Worm (Caenorhabditis elegans) whole organism, L4 larva: ENCODE data around the gene D1044.4.

Source experiments
- F44E2.7 ChIP-seq: fragments of 200-800 bp; sonication (Bioruptor generic); IDR thresholded peaks from 2 replicates; pipeline ENCODE4 v2.1.2; 2022; ENCODE audit warnings: missing genetic modification characterization, missing compliant biosample characterization
- F49E8.2 ChIP-seq: sonication (generic microtip); optimal IDR thresholded peaks from 2 replicates; lab custom pipeline; 2016; ENCODE audit warnings: missing compliant biosample characterization, mild to moderate bottlenecking, missing genetic modification characterization, borderline replicate concordance
- R02D3.7 ChIP-seq: fragments of 150-350 bp; sonication (generic microtip); optimal IDR thresholded peaks from 3 replicates; lab custom pipeline; 2014; ENCODE audit warnings: missing biosample characterization, missing genetic modification characterization
- Y48G9A.11 ChIP-seq: fragments of 200-800 bp; sonication (Bioruptor generic); IDR thresholded peaks from 2 replicates; pipeline ENCODE4 v1.3.6; 2022; ENCODE audit warnings: missing genetic modification reagents, missing genetic modification characterization, missing compliant biosample characterization
- aha-1 ChIP-seq: fragments of 150-350 bp; peaks from one replicate; lab custom pipeline; 2014; ENCODE audit warnings: missing biosample characterization, missing genetic modification characterization
- ceh-28 ChIP-seq: fragments of 150-350 bp; optimal IDR thresholded peaks from 2 replicates; lab custom pipeline; 2014; ENCODE audit warnings: missing biosample characterization, missing genetic modification reagents, missing genetic modification characterization
- ceh-32 ChIP-seq: sonication (generic microtip); optimal IDR thresholded peaks from 2 replicates; lab custom pipeline; 2016; ENCODE audit warnings: mild to moderate bottlenecking, missing genetic modification characterization, missing compliant biosample characterization; ENCODE audit not compliant: poor library complexity
- cey-2 ChIP-seq: sonication (generic microtip); optimal IDR thresholded peaks from 3 replicates; lab custom pipeline; 2017; ENCODE audit warnings: missing genetic modification characterization, mild to moderate bottlenecking, missing compliant biosample characterization, antibody characterized with exemption, borderline replicate concordance; ENCODE audit not compliant: insufficient read depth
- daf-12 ChIP-seq: fragments of 150-350 bp; optimal IDR thresholded peaks from 2 replicates; lab custom pipeline; 2014; ENCODE audit warnings: missing biosample characterization, missing genetic modification reagents, missing genetic modification characterization
- daf-16 ChIP-seq, 3 experiments: sonication (generic microtip); optimal IDR thresholded peaks; 2 replicates each; lab custom pipeline; 2016 to 2017; ENCODE audit warnings: missing genetic modification characterization in 3 of 3, missing genetic modification reagents in 3 of 3, mild to moderate bottlenecking in 2 of 3, missing compliant biosample characterization in 2 of 3, missing biosample characterization in 1 of 3, moderate library complexity in 1 of 3
- daf-19 ChIP-seq: fragments of 200-800 bp; sonication (Bioruptor generic); conservative IDR thresholded peaks from 2 replicates; pipeline ENCODE4 v1.3.6; 2022; ENCODE audit warnings: missing genetic modification characterization, missing compliant biosample characterization
- daf-8 ChIP-seq: fragments of 200-800 bp; sonication (Bioruptor generic); IDR thresholded peaks from 2 replicates; pipeline ENCODE4 v1.3.6; 2022; ENCODE audit warnings: missing genetic modification characterization, missing compliant biosample characterization
- dmd-8 ChIP-seq: fragments of 200-800 bp; sonication (Bioruptor generic); IDR thresholded peaks from 2 replicates; pipeline ENCODE4 v1.3.6; 2022; ENCODE audit warnings: missing genetic modification characterization, missing compliant biosample characterization
- dpl-1 ChIP-seq: fragments of 150-350 bp; optimal IDR thresholded peaks from 2 replicates; lab custom pipeline; 2014; ENCODE audit warnings: missing biosample characterization, missing genetic modification reagents, missing genetic modification characterization
- duxl-1 ChIP-seq: sonication (generic microtip); optimal IDR thresholded peaks from 2 replicates; lab custom pipeline; 2016; ENCODE audit warnings: mild to moderate bottlenecking, missing genetic modification characterization, moderate library complexity, missing compliant biosample characterization; ENCODE audit not compliant: poor library complexity
- egl-27 ChIP-seq: sonication (generic microtip); optimal IDR thresholded peaks from 3 replicates; lab custom pipeline; 2017; ENCODE audit warnings: missing biosample characterization, missing genetic modification reagents, missing genetic modification characterization
- fkh-10 ChIP-seq: fragments of 150-350 bp; optimal IDR thresholded peaks from 2 replicates; lab custom pipeline; 2014; ENCODE audit warnings: missing biosample characterization, missing genetic modification reagents, missing genetic modification characterization
- fos-1 ChIP-seq: fragments of 150-350 bp; optimal IDR thresholded peaks from 2 replicates; lab custom pipeline; 2014; ENCODE audit warnings: missing biosample characterization, missing genetic modification characterization
- gei-8 ChIP-seq: fragments of 200-800 bp; sonication (Bioruptor generic); optimal IDR thresholded peaks from 2 replicates; lab custom pipeline; 2018; ENCODE audit warnings: mild to moderate bottlenecking, missing genetic modification characterization, missing compliant biosample characterization
- hlh-11 ChIP-seq: fragments of 200-800 bp; sonication (Bioruptor generic); optimal IDR thresholded peaks from 2 replicates; lab custom pipeline; 2018; ENCODE audit warnings: mild to moderate bottlenecking, missing genetic modification characterization, missing compliant biosample characterization
- hlh-30 ChIP-seq: sonication (generic microtip); optimal IDR thresholded peaks from 2 replicates; lab custom pipeline; 2017; ENCODE audit warnings: antibody characterized with exemption, mild to moderate bottlenecking, missing genetic modification characterization, missing compliant biosample characterization; ENCODE audit not compliant: insufficient read depth
- lin-38 ChIP-seq: fragments of 200-800 bp; sonication (Bioruptor generic); IDR thresholded peaks from 2 replicates; pipeline ENCODE4 v1.3.6; 2022; ENCODE audit warnings: missing genetic modification reagents, missing genetic modification characterization, missing compliant biosample characterization
- lin-39 ChIP-seq: fragments of 150-350 bp; optimal IDR thresholded peaks from 2 replicates; lab custom pipeline; 2014; ENCODE audit warnings: missing biosample characterization, missing genetic modification reagents, missing genetic modification characterization
- lir-3 ChIP-seq: sonication (generic microtip); optimal IDR thresholded peaks from 2 replicates; lab custom pipeline; 2016; ENCODE audit warnings: mild to moderate bottlenecking, missing genetic modification characterization, missing compliant biosample characterization
- mdl-1 ChIP-seq, 2 experiments: fragments of 150-350 bp in 1 of 2; sonication (generic microtip) in 1 of 2; optimal IDR thresholded peaks; 2 replicates each; lab custom pipeline; 2014 to 2017; ENCODE audit warnings: missing biosample characterization in 2 of 2, missing genetic modification characterization in 2 of 2
- mdt-29 ChIP-seq: fragments of 200-800 bp; sonication (Bioruptor generic); IDR thresholded peaks from 2 replicates; pipeline ENCODE4 v1.3.6; 2022; ENCODE audit warnings: missing genetic modification reagents, missing genetic modification characterization, missing compliant biosample characterization
- mep-1 ChIP-seq: fragments of 150-350 bp; sonication (generic microtip); optimal IDR thresholded peaks from 3 replicates; lab custom pipeline; 2014; ENCODE audit warnings: missing biosample characterization, missing genetic modification characterization
- mes-2 ChIP-seq: sonication (generic microtip); optimal IDR thresholded peaks from 2 replicates; lab custom pipeline; 2016; ENCODE audit warnings: missing genotype, mild to moderate bottlenecking, missing genetic modification characterization, missing compliant biosample characterization; ENCODE audit not compliant: poor library complexity, severe bottlenecking
- mxl-3 ChIP-seq: fragments of 200-800 bp; sonication (Bioruptor generic); optimal IDR thresholded peaks from 2 replicates; lab custom pipeline; 2018; ENCODE audit warnings: mild to moderate bottlenecking, missing genetic modification characterization, missing compliant biosample characterization
- nhr-10 ChIP-seq: fragments of 150-350 bp; optimal IDR thresholded peaks from 2 replicates; lab custom pipeline; 2014; ENCODE audit warnings: missing biosample characterization, missing genetic modification characterization
- nhr-102 ChIP-seq: sonication (generic microtip); optimal IDR thresholded peaks from 2 replicates; lab custom pipeline; 2016; ENCODE audit warnings: mild to moderate bottlenecking, missing genetic modification characterization, moderate library complexity, missing compliant biosample characterization
- nhr-11 ChIP-seq: fragments of 150-350 bp; optimal IDR thresholded peaks from 2 replicates; lab custom pipeline; 2014; ENCODE audit warnings: missing biosample characterization, missing genetic modification characterization
- nhr-237 ChIP-seq: sonication (generic microtip); optimal IDR thresholded peaks from 2 replicates; lab custom pipeline; 2017; ENCODE audit warnings: missing biosample characterization, missing genetic modification characterization
- nhr-28 ChIP-seq: fragments of 150-350 bp; optimal IDR thresholded peaks from 2 replicates; lab custom pipeline; 2014; ENCODE audit warnings: missing biosample characterization, missing genetic modification characterization
- nhr-76 ChIP-seq: fragments of 150-350 bp; optimal IDR thresholded peaks from 2 replicates; lab custom pipeline; 2014; ENCODE audit warnings: missing biosample characterization, missing genetic modification characterization
- nhr-77 ChIP-seq: fragments of 150-350 bp; optimal IDR thresholded peaks from 2 replicates; lab custom pipeline; 2014; ENCODE audit warnings: missing biosample characterization, missing genetic modification characterization
- php-3 ChIP-seq: fragments of 200-800 bp; sonication (Bioruptor generic); IDR thresholded peaks from 2 replicates; pipeline ENCODE4 v1.3.6; 2022; ENCODE audit warnings: missing genetic modification reagents, missing genetic modification characterization, missing compliant biosample characterization
- saeg-2 ChIP-seq: fragments of 200-800 bp; sonication (Bioruptor generic); IDR thresholded peaks from 2 replicates; pipeline ENCODE4 v1.3.6; 2022; ENCODE audit warnings: missing genetic modification reagents, missing genetic modification characterization, missing compliant biosample characterization
- skn-1 ChIP-seq: fragments of 150-350 bp; optimal IDR thresholded peaks from 2 replicates; lab custom pipeline; 2014; ENCODE audit warnings: missing biosample characterization, missing genetic modification characterization
- snpc-4 ChIP-seq: fragments of 150-350 bp; optimal IDR thresholded peaks from 2 replicates; lab custom pipeline; 2014; ENCODE audit warnings: missing biosample characterization, missing genetic modification characterization
- spr-1 ChIP-seq: sonication (generic microtip); optimal IDR thresholded peaks from 2 replicates; lab custom pipeline; 2016; ENCODE audit warnings: mild to moderate bottlenecking, missing genetic modification characterization, missing compliant biosample characterization
- unc-130 ChIP-seq: sonication (generic microtip); optimal IDR thresholded peaks from 2 replicates; lab custom pipeline; 2016; ENCODE audit warnings: missing genetic modification reagents, missing genetic modification characterization, missing compliant biosample characterization
- unc-39 ChIP-seq: sonication (generic microtip); optimal IDR thresholded peaks from 2 replicates; lab custom pipeline; 2017; ENCODE audit warnings: missing biosample characterization, missing genetic modification characterization
- vab-7 ChIP-seq: fragments of 200-800 bp; sonication (Bioruptor generic); IDR thresholded peaks from 2 replicates; pipeline ENCODE4 v1.3.6; 2022; ENCODE audit warnings: missing genetic modification reagents, missing genetic modification characterization, missing compliant biosample characterization
- zip-2 ChIP-seq: fragments of 150-350 bp; optimal IDR thresholded peaks from 2 replicates; lab custom pipeline; 2014; ENCODE audit warnings: missing biosample characterization, missing genetic modification characterization
- ztf-11 ChIP-seq: fragments of 150-350 bp; optimal IDR thresholded peaks from 2 replicates; lab custom pipeline; 2014; ENCODE audit warnings: missing biosample characterization, missing genetic modification characterization

The D1044.4 gene

ce11 chrIII:5504164-5504563 is 17.7 kb downstream of the D1044.4 start (continued):
- no peak for TF ChIP-seq ceh-28 (tag; lab: Kevin White, UChicago)
- no peak for TF ChIP-seq fos-1
- TF ChIP-seq daf-12, result no peak
- no peak for TF ChIP-seq cey-2 (tag; lab: Kevin White, UChicago)
- TF ChIP-seq Y48G9A.11, result no peak
- TF ChIP-seq aha-1 (tag; lab: Kevin White, UChicago), result peak; percentile 54
- TF ChIP-seq mdl-1 (tag; optimal IDR thresholded peaks at IDR 0.05; lab: Kevin White, UChicago), result peak in 1 of 2 experiments; percentile 41
- TF ChIP-seq daf-16 (GFP tag; optimal IDR thresholded peaks at IDR 0.05; lab: Kevin White, UChicago), result no peak
- peak; percentile 34 for TF ChIP-seq daf-16 (tag; optimal IDR thresholded peaks at IDR 0.05; lab: Kevin White, UChicago)
- no peak for TF ChIP-seq duxl-1 (tag; lab: Kevin White, UChicago)
- TF ChIP-seq nhr-102 (tag; lab: Kevin White, UChicago), result no peak
- TF ChIP-seq skn-1 (tag; lab: Kevin White, UChicago), result no peak
- TF ChIP-seq zip-2, result no peak
- no peak for TF ChIP-seq nhr-77 (tag; lab: Kevin White, UChicago)
- TF ChIP-seq lin-39, result no peak
- no peak for TF ChIP-seq spr-1 (tag; lab: Kevin White, UChicago)
- TF ChIP-seq mxl-3 (GFP tag; lab: Kevin White, UChicago), result peak; percentile 35
- no peak for TF ChIP-seq egl-27 (tag; lab: Kevin White, UChicago)
- TF ChIP-seq nhr-76 (tag; lab: Kevin White, UChicago), result no peak
- TF ChIP-seq nhr-28 (tag; lab: Kevin White, UChicago), result peak; percentile 43
- TF ChIP-seq mep-1 (tag; lab: Kevin White, UChicago), result peak; percentile 20
- peak; percentile 66 for TF ChIP-seq hlh-11 (tag; lab: Kevin White, UChicago)
- no peak for TF ChIP-seq daf-8 (GFP tag; lab: Robert Waterston, UW)
- no peak for TF ChIP-seq unc-39
- TF ChIP-seq php-3 (GFP tag; lab: Robert Waterston, UW), result 0 out of 2 replicates have a peak, but pooled peaks have one; percentile 40
- TF ChIP-seq snpc-4 (tag; lab: Kevin White, UChicago), result no peak
- no peak for TF ChIP-seq F44E2.7
- TF ChIP-seq mdt-29, result no peak
- no peak for TF ChIP-seq dmd-8
- no peak for TF ChIP-seq ztf-11
- peak; percentile 44 for TF ChIP-seq dpl-1 (GFP tag; lab: Kevin White, UChicago)
- no peak for TF ChIP-seq lir-3 (tag; lab: Kevin White, UChicago)
- TF ChIP-seq ceh-32 (tag; lab: Kevin White, UChicago), result no peak
- TF ChIP-seq nhr-10 (tag; lab: Kevin White, UChicago), result no peak
- TF ChIP-seq vab-7 (GFP tag; lab: Robert Waterston, UW), result no peak

- peak; percentile 68 for TF ChIP-seq aha-1 (tag; lab: Kevin White, UChicago)
- TF ChIP-seq lin-38, result peak; percentile 25
- TF ChIP-seq unc-130 (GFP tag; lab: Kevin White, UChicago), result no peak
- TF ChIP-seq gei-8 (GFP tag; lab: Kevin White, UChicago), result no peak
- TF ChIP-seq R02D3.7 (tag; lab: Kevin White, UChicago), result no peak
- no peak for TF ChIP-seq nhr-11 (tag; lab: Kevin White, UChicago)
- TF ChIP-seq mes-2, result peak; percentile 37
- no peak for TF ChIP-seq hlh-30
- TF ChIP-seq fkh-10 (GFP tag; lab: Kevin White, UChicago), result no peak
- no peak for TF ChIP-seq daf-16 (GFP tag; optimal IDR thresholded peaks at IDR 0.05; lab: Kevin White, UChicago)
- TF ChIP-seq daf-16 (tag; optimal IDR thresholded peaks at IDR 0.05; lab: Kevin White, UChicago), result no peak
- no peak for TF ChIP-seq vab-7 (GFP tag; lab: Robert Waterston, UW)
- TF ChIP-seq nhr-237 (tag; lab: Kevin White, UChicago), result no peak
- no peak for TF ChIP-seq daf-19
- TF ChIP-seq saeg-2 (GFP tag; lab: Robert Waterston, UW), result no peak
- TF ChIP-seq F49E8.2 (tag; lab: Kevin White, UChicago), result peak; percentile 30
- no peak for TF ChIP-seq fos-1
- TF ChIP-seq Y48G9A.11, result peak; percentile 81
Measured at ce11 chrIII:5503669-5504068, 18.2 kb downstream of the D1044.4 start.
